Worm (Caenorhabditis elegans) whole organism, dauer: ENCODE data around the gene C40H5.2.

Source experiments
- unc-62 ChIP-seq: sonication (generic microtip); optimal IDR thresholded peaks from 2 replicates; lab custom pipeline; 2017; ENCODE audit warnings: missing biosample characterization, missing genetic modification reagents, missing genetic modification characterization

Gene C40H5.2

DNA sequence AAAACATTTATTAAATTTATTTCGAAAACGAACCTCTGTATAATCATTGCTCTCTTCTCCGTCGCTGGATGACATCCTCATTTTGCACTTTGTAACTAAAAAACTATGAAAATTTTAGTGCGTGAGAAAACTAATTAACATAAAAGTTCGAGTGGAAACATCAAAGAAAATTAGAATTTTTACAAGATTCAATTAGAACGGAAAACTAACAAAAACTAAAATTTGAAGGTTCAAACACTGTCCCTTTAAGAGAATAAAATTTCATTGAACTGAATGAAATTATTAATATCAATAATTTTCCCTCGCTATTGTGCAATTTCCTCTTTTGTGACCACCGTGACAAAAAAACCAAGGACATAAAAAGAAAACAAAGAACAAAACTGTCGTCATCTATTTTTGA lies 8.8 kb upstream of the C40H5.2 start, which contains the start of gene D1053.3:
D1053.3 (minus strand) TSS at position 101 of the 400 bp plus-strand sequence.
- TF ChIP-seq unc-62 (GFP tag; lab: Kevin White, UChicago) = no peak

- TF ChIP-seq unc-62 (GFP tag; lab: Kevin White, UChicago) = no peak
These were observed 7.2 kb upstream of the C40H5.2 start, which contains the start of gene nspa-9 for ce11 chrX:11738602-11739100. TSS of gene nspa-9 (plus strand) at chrX:11739050.

- TF ChIP-seq unc-62 (GFP tag; lab: Kevin White, UChicago) = no peak
These were observed 2.2 kb upstream of the C40H5.2 start for ce11 chrX:11743723-11744122.

DNA sequence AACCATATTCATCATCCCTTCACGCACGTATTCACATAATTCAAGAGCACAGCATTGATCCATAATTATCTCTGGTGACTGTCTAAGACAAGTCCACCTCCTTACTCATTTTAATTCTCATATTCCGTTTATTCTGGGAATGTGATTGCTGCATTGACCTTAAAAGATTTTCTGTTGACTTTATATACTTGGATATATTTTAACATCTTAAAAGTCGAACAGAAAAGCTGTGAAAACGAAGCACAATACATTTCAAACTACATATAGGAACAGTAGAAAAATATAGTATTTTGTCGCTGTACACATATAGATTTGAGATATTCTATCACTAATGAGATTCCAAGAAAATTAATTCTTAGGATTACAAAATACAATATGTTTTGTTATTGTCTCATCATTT lies 6.4 kb downstream of the C40H5.2 start:
- TF ChIP-seq unc-62 (GFP tag; lab: Kevin White, UChicago) = no peak

- no peak for TF ChIP-seq unc-62 (GFP tag; lab: Kevin White, UChicago)
These were observed 7.3 kb downstream of the C40H5.2 start for ce11 chrX:11753155-11753554.

- TF ChIP-seq unc-62 (GFP tag; lab: Kevin White, UChicago) = no peak
These were observed 11.8 kb downstream of the C40H5.2 start for ce11 chrX:11757666-11758065.

DNA sequence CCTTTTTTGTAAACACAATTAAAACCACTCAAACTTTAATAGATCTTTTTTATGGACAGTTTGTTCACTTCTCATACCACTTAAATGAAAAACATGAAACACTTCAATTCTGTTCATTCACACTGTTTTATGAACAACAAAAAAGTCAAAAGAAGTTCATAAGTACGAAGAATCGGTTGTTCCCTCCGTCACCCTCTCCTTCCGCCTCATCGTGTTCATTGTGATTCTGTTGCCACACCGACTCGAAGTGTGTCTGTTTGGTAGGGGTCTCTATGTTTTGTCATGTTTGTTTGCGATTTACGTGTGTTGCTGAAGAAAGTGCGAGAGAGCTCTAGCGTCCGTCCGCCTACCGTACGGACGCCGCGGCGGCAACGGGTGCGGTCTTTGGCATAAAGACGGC lies 12.9 kb downstream of the C40H5.2 start, which contains the start of gene lact-7:
lact-7 (plus strand) TSS at position 301 of the 400 bp plus-strand sequence.
- no peak for TF ChIP-seq unc-62 (GFP tag; lab: Kevin White, UChicago)

- no peak for TF ChIP-seq unc-62 (GFP tag; lab: Kevin White, UChicago)
These were observed 20.0 kb downstream of the C40H5.2 start for ce11 chrX:11765860-11766259.

DNA sequence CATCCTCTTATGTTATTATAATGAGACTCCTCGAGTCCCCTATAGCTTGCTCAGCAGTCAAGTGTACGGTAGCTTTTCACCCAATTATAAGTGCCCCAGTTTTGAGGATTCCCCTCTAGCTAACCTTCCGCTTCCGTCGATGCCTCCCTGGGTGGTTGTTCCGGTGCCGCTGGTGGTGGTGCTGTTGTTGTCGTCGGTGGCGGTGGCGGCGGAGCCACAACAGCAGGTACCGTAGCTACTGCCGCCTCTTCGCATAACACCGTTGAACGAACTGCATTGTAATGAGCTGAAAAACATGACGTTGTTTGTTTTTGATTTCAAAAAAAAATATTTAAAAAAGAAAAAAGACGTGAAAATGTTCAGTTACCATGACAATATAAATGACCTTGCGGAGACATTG lies 20.6 kb downstream of the C40H5.2 start:
- TF ChIP-seq unc-62 (GFP tag; lab: Kevin White, UChicago) = no peak

- TF ChIP-seq unc-62 (GFP tag; lab: Kevin White, UChicago) = no peak
These were observed 23.4 kb downstream of the C40H5.2 start, which contains the start of gene ttx-3 for ce11 chrX:11769278-11769677. TSS of gene ttx-3 (minus strand) at chrX:11769378.

DNA sequence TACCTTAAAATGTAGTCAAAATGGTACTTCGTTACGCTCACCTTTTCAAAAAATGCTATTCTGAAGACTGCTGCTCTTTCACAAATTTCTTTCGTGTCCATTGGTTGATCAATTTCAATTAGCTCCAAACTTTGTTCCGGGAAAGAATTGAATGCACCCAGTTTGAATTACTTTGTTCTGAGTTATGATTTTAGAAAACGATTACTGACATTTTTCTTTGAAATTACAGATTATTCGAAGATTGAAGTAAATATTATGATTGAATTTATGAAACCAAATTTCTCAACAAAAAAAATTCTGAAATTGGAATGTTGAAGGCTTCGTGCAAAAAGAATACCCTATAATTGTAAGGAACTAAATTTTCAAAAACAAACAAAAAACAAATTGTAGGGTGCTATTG lies 38.4 kb downstream of the C40H5.2 start, which contains the start of gene Y102F5A.1:
Y102F5A.1 (minus strand) TSS at position 101 of the 400 bp plus-strand sequence.
- no peak for TF ChIP-seq unc-62 (GFP tag; lab: Kevin White, UChicago)

ce11 chrX:11790600-11790999 lies 44.7 kb downstream of the C40H5.2 start:
- TF ChIP-seq unc-62 (GFP tag; lab: Kevin White, UChicago) = no peak

DNA sequence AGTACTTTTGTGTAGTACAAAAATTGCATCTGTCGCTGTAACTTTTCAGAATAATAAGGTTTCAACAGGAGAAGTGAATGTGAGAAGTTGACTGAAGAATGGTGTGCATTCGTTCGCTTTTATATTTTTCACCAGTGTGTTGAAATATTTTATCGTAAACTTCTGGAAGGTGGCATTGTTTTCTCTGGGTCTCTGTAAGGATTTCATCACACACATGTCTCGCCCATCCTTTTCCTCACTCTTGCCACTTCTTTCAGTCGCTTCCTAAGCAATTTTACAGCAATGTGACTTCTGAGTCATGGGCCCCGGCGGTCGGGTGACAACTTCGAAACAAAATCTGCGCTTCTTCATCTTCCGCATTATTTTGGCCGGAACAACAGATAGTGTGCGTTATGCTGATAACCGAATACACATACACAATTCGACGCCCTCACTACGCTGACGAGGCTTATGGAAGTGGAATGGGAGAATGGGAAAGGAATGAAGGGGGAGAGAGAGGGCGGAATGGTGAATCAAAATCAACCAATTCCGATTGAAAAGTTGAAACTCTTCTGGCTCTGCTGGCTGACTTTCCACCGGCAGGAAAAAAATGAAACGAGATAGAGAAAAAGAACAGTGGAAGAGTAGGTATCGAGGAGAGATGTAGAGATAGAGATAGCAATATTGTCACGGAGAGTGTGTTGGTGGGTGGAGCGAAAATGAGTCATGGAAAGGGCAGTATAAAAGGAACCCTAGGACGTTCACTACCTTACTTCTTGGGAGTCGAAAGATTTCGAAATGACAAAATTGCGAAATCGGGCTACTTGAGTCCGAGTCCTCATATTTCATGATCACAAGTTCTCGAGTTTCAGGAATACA lies 45.7 kb downstream of the C40H5.2 start:
- TF ChIP-seq unc-62 (GFP tag; lab: Kevin White, UChicago) = no peak

- TF ChIP-seq unc-62 (GFP tag; lab: Kevin White, UChicago) = no peak
These were observed 46.9 kb downstream of the C40H5.2 start for ce11 chrX:11792730-11793129.

ce11 chrX:11798057-11798555 lies 52.2 kb downstream of the C40H5.2 start, which contains the start of gene rsd-3:
TSS of gene rsd-3 (plus strand) at chrX:11798505.
- no peak for TF ChIP-seq unc-62 (GFP tag; lab: Kevin White, UChicago)

ce11 chrX:11804057-11804456 lies 58.2 kb downstream of the C40H5.2 start, which contains the start of gene C34E11.4:
TSS of gene C34E11.4 (plus strand) at chrX:11804210.
- no peak for TF ChIP-seq unc-62 (GFP tag; lab: Kevin White, UChicago)
